Worm (Caenorhabditis elegans) whole organism, young adult: ENCODE results near the gene ubq-1.

Source experiments
- B0035.1 ChIP-seq: sonication (generic microtip); optimal IDR thresholded peaks from 2 replicates; lab custom pipeline; 2016; ENCODE audit warnings: missing genetic modification characterization, mild to moderate bottlenecking, missing compliant biosample characterization, missing genotype, missing genetic modification reagents
- D2030.7 ChIP-seq: fragments of 200-800 bp; sonication (Bioruptor generic); IDR thresholded peaks from 2 replicates; pipeline ENCODE4 v1.3.6; 2022; ENCODE audit warnings: missing genetic modification reagents, missing genetic modification characterization, missing compliant biosample characterization
- F10E7.11 ChIP-seq: sonication (generic microtip); optimal IDR thresholded peaks from 2 replicates; lab custom pipeline; 2017; ENCODE audit warnings: mild to moderate bottlenecking, missing genetic modification characterization, moderate library complexity, missing compliant biosample characterization
- F39B2.1 ChIP-seq: fragments of 200-800 bp; sonication (Bioruptor generic); IDR thresholded peaks from 2 replicates; pipeline ENCODE4 v1.3.6; 2022; ENCODE audit warnings: missing genetic modification reagents, missing genetic modification characterization, missing compliant biosample characterization
- F55B11.4 ChIP-seq: sonication (generic microtip); optimal IDR thresholded peaks from 2 replicates; lab custom pipeline; 2016; ENCODE audit warnings: missing compliant biosample characterization, missing genetic modification characterization, borderline replicate concordance; ENCODE audit not compliant: insufficient read depth
- F57A8.1 ChIP-seq: fragments of 200-800 bp; sonication (Bioruptor generic); optimal IDR thresholded peaks from 2 replicates; lab custom pipeline; 2018; ENCODE audit warnings: mild to moderate bottlenecking, missing genetic modification characterization, moderate library complexity, missing compliant biosample characterization
- T07F8.4 ChIP-seq: sonication (generic microtip); optimal IDR thresholded peaks from 2 replicates; lab custom pipeline; 2016; ENCODE audit warnings: mild to moderate bottlenecking, missing genetic modification characterization, moderate library complexity, missing compliant biosample characterization
- T26A5.8 ChIP-seq: sonication (generic microtip); optimal IDR thresholded peaks from 2 replicates; lab custom pipeline; 2016; ENCODE audit warnings: missing genetic modification characterization, missing compliant biosample characterization
- Y53G8AR.9 ChIP-seq: fragments of 200-800 bp; sonication (Bioruptor generic); conservative IDR thresholded peaks from 2 replicates; pipeline ENCODE4 v1.3.6; 2022; ENCODE audit warnings: missing genetic modification reagents, missing genetic modification characterization, missing compliant biosample characterization
- Y56A3A.18 ChIP-seq: fragments of 200-800 bp; sonication (Bioruptor generic); IDR thresholded peaks from 2 replicates; pipeline ENCODE4 v1.3.6; 2022; ENCODE audit warnings: missing genetic modification reagents, missing genetic modification characterization, missing compliant biosample characterization
- aptf-2 ChIP-seq: fragments of 200-800 bp; sonication (Bioruptor generic); conservative IDR thresholded peaks from 2 replicates; pipeline ENCODE4 v1.3.6; 2022; ENCODE audit warnings: missing genetic modification reagents, missing genetic modification characterization, missing compliant biosample characterization
- aptf-3 ChIP-seq: fragments of 200-800 bp; sonication (Bioruptor generic); IDR thresholded peaks from 2 replicates; pipeline ENCODE4 v1.3.6; 2022; ENCODE audit warnings: missing genetic modification characterization, missing compliant biosample characterization
- athp-1 ChIP-seq: sonication (generic microtip); optimal IDR thresholded peaks from 2 replicates; lab custom pipeline; 2017; ENCODE audit warnings: mild to moderate bottlenecking, missing genetic modification characterization, missing compliant biosample characterization
- attf-6 ChIP-seq: fragments of 200-800 bp; sonication (Bioruptor generic); IDR thresholded peaks from 2 replicates; pipeline ENCODE4 v1.3.6; 2022; ENCODE audit warnings: missing genetic modification reagents, missing genetic modification characterization, missing compliant biosample characterization
- bed-1 ChIP-seq: fragments of 200-800 bp; sonication (Bioruptor generic); IDR thresholded peaks from 2 replicates; pipeline ENCODE4 v1.3.6; 2022; ENCODE audit warnings: missing genetic modification reagents, missing genetic modification characterization, missing compliant biosample characterization
- cebp-1 ChIP-seq, 2 experiments: fragments of 200-800 bp in 1 of 2; sonication (Bioruptor generic) in 1 of 2; sonication (generic microtip) in 1 of 2; IDR thresholded peaks in 1 of 2; optimal IDR thresholded peaks in 1 of 2; 2 replicates each; pipeline versions ENCODE4 v1.3.6 to Lab custom; 2017 to 2022; ENCODE audit warnings: missing compliant biosample characterization in 2 of 2, missing genetic modification characterization in 2 of 2, mild to moderate bottlenecking in 1 of 2, missing genetic modification reagents in 1 of 2, moderate library complexity in 1 of 2
- ceh-100 ChIP-seq: fragments of 200-800 bp; sonication (Bioruptor generic); IDR thresholded peaks from 2 replicates; pipeline ENCODE4 v1.3.6; 2022; ENCODE audit warnings: missing genetic modification reagents, missing genetic modification characterization, missing compliant biosample characterization
- die-1 ChIP-seq: sonication (generic microtip); optimal IDR thresholded peaks from 2 replicates; lab custom pipeline; 2016; ENCODE audit warnings: missing genotype, mild to moderate bottlenecking, missing genetic modification characterization, missing compliant biosample characterization
- dpff-1 ChIP-seq: sonication (generic microtip); optimal IDR thresholded peaks from 2 replicates; lab custom pipeline; 2017; ENCODE audit warnings: mild to moderate bottlenecking, missing genetic modification characterization, missing compliant biosample characterization
- dpl-1 ChIP-seq: fragments of 150-350 bp; optimal IDR thresholded peaks from 2 replicates; lab custom pipeline; 2014; ENCODE audit warnings: missing biosample characterization, missing genetic modification reagents, missing genetic modification characterization
- egl-18 ChIP-seq: fragments of 200-800 bp; sonication (Bioruptor generic); IDR thresholded peaks from 2 replicates; pipeline ENCODE4 v1.3.6; 2022; ENCODE audit warnings: missing genetic modification reagents, missing genetic modification characterization, missing compliant biosample characterization
- let-607 ChIP-seq, 2 experiments: fragments of 200-800 bp in 1 of 2; sonication (Bioruptor generic) in 1 of 2; sonication (generic microtip) in 1 of 2; optimal IDR thresholded peaks; 2 replicates each; lab custom pipeline; 2016 to 2018; ENCODE audit warnings: mild to moderate bottlenecking in 2 of 2, missing compliant biosample characterization in 2 of 2, missing genetic modification characterization in 2 of 2, moderate library complexity in 2 of 2, missing genotype in 1 of 2
- lin-35 ChIP-seq, 3 experiments: fragments of 150-350 bp in 2 of 3; sonication (generic microtip) in 1 of 3; optimal IDR thresholded peaks; 2 replicates each; lab custom pipeline; 2014 to 2018; ENCODE audit warnings: missing biosample characterization in 3 of 3, missing genetic modification characterization in 3 of 3, missing genetic modification reagents in 3 of 3
- lin-54 ChIP-seq: fragments of 200-800 bp; sonication (Bioruptor generic); optimal IDR thresholded peaks from 2 replicates; lab custom pipeline; 2018; ENCODE audit warnings: mild to moderate bottlenecking, missing genetic modification characterization, missing compliant biosample characterization
- madf-8 ChIP-seq: fragments of 200-800 bp; sonication (Bioruptor generic); conservative IDR thresholded peaks from 2 replicates; pipeline ENCODE4 v1.3.6; 2022; ENCODE audit warnings: missing genetic modification reagents, missing genetic modification characterization, missing compliant biosample characterization
- mel-28 ChIP-seq: sonication (generic microtip); optimal IDR thresholded peaks from 2 replicates; lab custom pipeline; 2016; ENCODE audit warnings: borderline replicate concordance, mild to moderate bottlenecking, missing genetic modification characterization, missing compliant biosample characterization
- nfya-1 ChIP-seq: sonication (generic microtip); optimal IDR thresholded peaks from 2 replicates; lab custom pipeline; 2017; ENCODE audit warnings: antibody characterized with exemption, missing compliant biosample characterization, missing genetic modification characterization, borderline replicate concordance; ENCODE audit not compliant: insufficient read depth
- nhr-120 ChIP-seq: fragments of 200-800 bp; sonication (Bioruptor generic); IDR thresholded peaks from 2 replicates; pipeline ENCODE4 v1.3.6; 2022; ENCODE audit warnings: missing genetic modification characterization, missing compliant biosample characterization
- pbrm-1 ChIP-seq: fragments of 200-800 bp; sonication (Bioruptor generic); IDR thresholded peaks from 2 replicates; pipeline ENCODE4 v1.3.6; 2022; ENCODE audit warnings: missing genetic modification reagents, missing genetic modification characterization, missing compliant biosample characterization
- pha-4 ChIP-seq: fragments of 150-350 bp; sonication (generic microtip); optimal IDR thresholded peaks from 2 replicates; lab custom pipeline; 2014; ENCODE audit warnings: missing biosample characterization, missing genetic modification reagents, missing genetic modification characterization
- rcor-1 ChIP-seq: fragments of 200-800 bp; sonication (Bioruptor generic); IDR thresholded peaks from 2 replicates; pipeline ENCODE4 v1.3.6; 2022; ENCODE audit warnings: missing genetic modification reagents, missing genetic modification characterization, missing compliant biosample characterization
- rec-8 ChIP-seq, 2 experiments: sonication (generic microtip); optimal IDR thresholded peaks; 2 replicates each; lab custom pipeline; 2016; ENCODE audit warnings: mild to moderate bottlenecking in 2 of 2, missing genetic modification characterization in 2 of 2, missing genetic modification reagents in 2 of 2, missing genotype in 2 of 2, missing biosample characterization in 1 of 2, missing compliant biosample characterization in 1 of 2, moderate library complexity in 1 of 2
- repo-1 ChIP-seq: sonication (generic microtip); optimal IDR thresholded peaks from 2 replicates; lab custom pipeline; 2017; ENCODE audit warnings: mild to moderate bottlenecking, missing genetic modification characterization, missing compliant biosample characterization
- snpc-3.4 ChIP-seq: sonication (generic microtip); optimal IDR thresholded peaks from 2 replicates; lab custom pipeline; 2017; ENCODE audit warnings: missing genetic modification characterization, mild to moderate bottlenecking, missing compliant biosample characterization, antibody characterized with exemption, moderate library complexity, missing genotype, missing genetic modification reagents
- somi-1 ChIP-seq: fragments of 200-800 bp; sonication (Bioruptor generic); optimal IDR thresholded peaks from 2 replicates; lab custom pipeline; 2018; ENCODE audit warnings: mild to moderate bottlenecking, missing genetic modification characterization, missing compliant biosample characterization
- sptf-2 ChIP-seq: fragments of 200-800 bp; sonication (Bioruptor generic); optimal IDR thresholded peaks from 2 replicates; lab custom pipeline; 2018; ENCODE audit warnings: mild to moderate bottlenecking, missing genetic modification characterization, missing compliant biosample characterization
- tlf-1 ChIP-seq: fragments of 200-800 bp; sonication (Bioruptor generic); optimal IDR thresholded peaks from 2 replicates; lab custom pipeline; 2018; ENCODE audit warnings: mild to moderate bottlenecking, missing genetic modification characterization, missing compliant biosample characterization
- unc-62 ChIP-seq: fragments of 150-350 bp; optimal IDR thresholded peaks from 2 replicates; lab custom pipeline; 2014; ENCODE audit warnings: missing biosample characterization, missing genetic modification reagents, missing genetic modification characterization
- xnd-1 ChIP-seq: sonication (generic microtip); optimal IDR thresholded peaks from 2 replicates; lab custom pipeline; 2016; ENCODE audit warnings: missing genotype, missing genetic modification reagents, missing genetic modification characterization, missing compliant biosample characterization
- zfh-2 ChIP-seq: fragments of 200-800 bp; sonication (Bioruptor generic); conservative IDR thresholded peaks from 2 replicates; pipeline ENCODE4 v1.3.6; 2022; ENCODE audit warnings: missing genetic modification reagents, missing genetic modification characterization, missing compliant biosample characterization
- ztf-22 ChIP-seq: fragments of 200-800 bp; sonication (Bioruptor generic); optimal IDR thresholded peaks from 2 replicates; lab custom pipeline; 2018; ENCODE audit warnings: mild to moderate bottlenecking, missing genetic modification characterization, moderate library complexity, missing compliant biosample characterization
- ztf-26 ChIP-seq: sonication (generic microtip); optimal IDR thresholded peaks from 2 replicates; lab custom pipeline; 2017; ENCODE audit warnings: missing genetic modification characterization, missing compliant biosample characterization
- ztf-28 ChIP-seq: fragments of 200-800 bp; sonication (Bioruptor generic); IDR thresholded peaks from 2 replicates; pipeline ENCODE4 v1.3.6; 2022; ENCODE audit warnings: missing genetic modification reagents, missing genetic modification characterization, missing compliant biosample characterization
- ztf-6 ChIP-seq: fragments of 200-800 bp; sonication (Bioruptor generic); IDR thresholded peaks from 2 replicates; pipeline ENCODE4 v1.3.6; 2022; ENCODE audit warnings: missing genetic modification reagents, missing genetic modification characterization, missing compliant biosample characterization

Gene ubq-1

ce11 chrIII:5938013-5938412 lies 2.0 kb upstream of the ubq-1 start (continued):
- peak in 1 of 3 experiments; percentile 29 for TF ChIP-seq lin-35 (GFP tag; optimal IDR thresholded peaks at IDR 0.05; lab: Kevin White, UChicago)
- no peak for TF ChIP-seq cebp-1 (GFP tag; IDR thresholded peaks at IDR 0.05; lab: Robert Waterston, UW)
- peak; percentile 72 for TF ChIP-seq cebp-1 (tag; optimal IDR thresholded peaks at IDR 0.05; lab: Kevin White, UChicago)
- no peak for TF ChIP-seq Y56A3A.18 (GFP tag; lab: Robert Waterston, UW)
- TF ChIP-seq nhr-120 = no peak
- no peak for TF ChIP-seq nfya-1 (tag; lab: Kevin White, UChicago)
- TF ChIP-seq ztf-26 (tag; lab: Kevin White, UChicago) = peak; percentile 39
- no peak for TF ChIP-seq F10E7.11 (tag; lab: Kevin White, UChicago)

ce11 chrIII:5938790-5939452 lies 1.1 kb upstream of the ubq-1 start:
- no peak for TF ChIP-seq egl-18 (GFP tag; lab: Robert Waterston, UW)
- TF ChIP-seq somi-1 (GFP tag; lab: Kevin White, UChicago) = no peak
- no peak for TF ChIP-seq repo-1
- no peak for TF ChIP-seq mel-28
- peak; percentile 88 for TF ChIP-seq D2030.7
- no peak for TF ChIP-seq nhr-120
- no peak for TF ChIP-seq aptf-2 (GFP tag; lab: Robert Waterston, UW)
- peak; percentile 75 for TF ChIP-seq dpl-1 (GFP tag; lab: Kevin White, UChicago)
- no peak for TF ChIP-seq zfh-2 (GFP tag; lab: Robert Waterston, UW)
- TF ChIP-seq aptf-3 (GFP tag; lab: Robert Waterston, UW) = no peak
- no peak for TF ChIP-seq F39B2.1 (GFP tag; lab: Robert Waterston, UW)
- no peak for TF ChIP-seq ztf-6 (GFP tag; lab: Robert Waterston, UW)
- TF ChIP-seq sptf-2 (GFP tag; lab: Kevin White, UChicago) = no peak
- TF ChIP-seq rec-8 (tag; optimal IDR thresholded peaks at IDR 0.05; lab: Kevin White, UChicago) = no peak
- peak; percentile 64 for TF ChIP-seq rcor-1 (GFP tag; lab: Robert Waterston, UW)
- TF ChIP-seq let-607 (tag; optimal IDR thresholded peaks at IDR 0.05; lab: Kevin White, UChicago) = no peak
- no peak for TF ChIP-seq bed-1
- no peak for TF ChIP-seq nfya-1 (tag; lab: Kevin White, UChicago)
- TF ChIP-seq lin-54 (GFP tag; lab: Kevin White, UChicago) = peak; percentile 75
- no peak for TF ChIP-seq ztf-28 (GFP tag; lab: Robert Waterston, UW)
- peak; percentile 86 for TF ChIP-seq xnd-1 (tag; lab: Kevin White, UChicago)
- peak; percentile 64; the same call in 1 of the 2 replicates for TF ChIP-seq cebp-1 (GFP tag; IDR thresholded peaks at IDR 0.05; lab: Robert Waterston, UW)
- no peak for TF ChIP-seq cebp-1 (tag; optimal IDR thresholded peaks at IDR 0.05; lab: Kevin White, UChicago)
- TF ChIP-seq madf-8 (GFP tag; lab: Robert Waterston, UW) = peak; percentile 88
- peak; percentile 70 for TF ChIP-seq tlf-1
- peak; percentile 13 for TF ChIP-seq T07F8.4 (tag; lab: Kevin White, UChicago)
- no peak for TF ChIP-seq F57A8.1 (GFP tag; lab: Kevin White, UChicago)
- TF ChIP-seq pha-4 (tag; lab: Kevin White, UChicago) = no peak
- peak; percentile 10 for TF ChIP-seq athp-1 (tag; lab: Kevin White, UChicago)
- TF ChIP-seq F55B11.4 (tag; lab: Kevin White, UChicago) = no peak
- TF ChIP-seq die-1 (tag; lab: Kevin White, UChicago) = no peak
- no peak for TF ChIP-seq T26A5.8
- no peak for TF ChIP-seq ztf-22 (GFP tag; lab: Kevin White, UChicago)
- TF ChIP-seq unc-62 (GFP tag; lab: Kevin White, UChicago) = peak; percentile 87
- TF ChIP-seq dpff-1 = no peak
- no peak for TF ChIP-seq ceh-100 (GFP tag; lab: Robert Waterston, UW)
- TF ChIP-seq pbrm-1 (GFP tag; lab: Robert Waterston, UW) = peak; percentile 53
- no peak for TF ChIP-seq attf-6 (GFP tag; lab: Robert Waterston, UW)
- TF ChIP-seq snpc-3.4 (tag; lab: Kevin White, UChicago) = peak; percentile 78
- TF ChIP-seq B0035.1 (tag; lab: Kevin White, UChicago) = no peak
- TF ChIP-seq Y53G8AR.9 (GFP tag; lab: Robert Waterston, UW) = 0 out of 2 replicates have a peak, but pooled peaks have one; percentile 14
